Fruit fly (Drosophila melanogaster) S2 (cell line): ENCODE measurements around the gene scu.

Experiments
- CG8478 ChIP-seq: fragments of >200 bp; optimal IDR thresholded peaks from 2 replicates; lab custom pipeline; 2018
- CTCF ChIP-seq, 2 experiments: fragments of >200 bp; optimal IDR thresholded peaks; 2 replicates each; lab custom pipeline; 2018

DNA sequence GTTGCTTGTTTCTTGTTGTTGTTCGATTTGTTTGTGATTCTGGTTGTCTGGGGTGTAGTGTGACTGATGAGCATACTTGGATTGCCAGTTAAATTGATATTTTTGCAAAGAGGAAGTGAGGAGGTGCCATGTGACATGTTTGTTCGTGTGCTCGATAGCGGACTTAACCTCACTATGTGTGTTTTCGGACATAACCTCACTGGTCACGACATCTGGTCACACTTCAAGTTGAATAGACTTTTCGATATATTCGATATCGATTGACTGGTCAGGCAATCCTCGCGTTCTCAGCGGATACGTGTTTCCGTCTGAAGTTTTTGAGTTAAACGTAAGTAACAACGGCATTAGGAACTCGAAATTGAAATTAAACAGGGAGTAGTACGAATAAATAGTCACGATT lies 17.6 kb downstream of the scu start:
- TF ChIP-seq CG8478 (lab: Kevin White, UChicago) (no peak), CTCF (optimal IDR thresholded peaks at IDR 0.05; lab: Kevin White, UChicago) (no peak)
